Fruit fly (Drosophila melanogaster) whole organism, wandering third instar larva: Measurements from ENCODE around the gene Rac2.
A peak's percentile ranks its signal among the peaks of the same experiment; 100 is the strongest.

ENCODE experiments used
- Abd-B ChIP-seq: fragments of >200 bp; optimal IDR thresholded peaks from 2 replicates; lab custom pipeline; 2017; ENCODE audit warnings: missing biosample characterization, missing genetic modification characterization
- CG32264 ChIP-seq: fragments of 200-800 bp; sonication (Bioruptor generic); optimal IDR thresholded peaks from 2 replicates; lab custom pipeline; 2016; ENCODE audit warnings: missing biosample characterization, missing genetic modification characterization
- CG9705 ChIP-seq: fragments of 200-800 bp; sonication (Bioruptor generic); optimal IDR thresholded peaks from 2 replicates; lab custom pipeline; 2018; ENCODE audit warnings: missing biosample characterization, mild to moderate bottlenecking, missing genetic modification characterization
- CrebA ChIP-seq: fragments of 200-800 bp; sonication (Bioruptor generic); optimal IDR thresholded peaks from 2 replicates; lab custom pipeline; 2016; ENCODE audit warnings: missing biosample characterization, mild to moderate bottlenecking, missing genetic modification characterization, borderline replicate concordance
- Dif ChIP-seq: fragments of 200-275, 200-300 bp; sonication (Bioruptor generic); optimal IDR thresholded peaks from 2 replicates; lab custom pipeline; 2018; ENCODE audit warnings: missing biosample characterization, missing genetic modification characterization; ENCODE audit not compliant: partially characterized antibody
- GATAd ChIP-seq: sonication (Bioruptor generic); optimal IDR thresholded peaks from 2 replicates; lab custom pipeline; 2016; ENCODE audit warnings: missing biosample characterization, missing genetic modification characterization
- HLH106 ChIP-seq: fragments of 200-800 bp; optimal IDR thresholded peaks from 3 replicates; lab custom pipeline; 2019; ENCODE audit warnings: missing biosample characterization, mild to moderate bottlenecking, missing genetic modification characterization, moderate library complexity
- Hnf4 ChIP-seq: fragments of 200-800 bp; sonication (Bioruptor generic); optimal IDR thresholded peaks from 2 replicates; lab custom pipeline; 2016; ENCODE audit warnings: missing biosample characterization, mild to moderate bottlenecking, missing genetic modification characterization
- Hr78 ChIP-seq: fragments of >200 bp; optimal IDR thresholded peaks from 2 replicates; lab custom pipeline; 2017; ENCODE audit warnings: missing biosample characterization, missing genetic modification characterization
- Hr83 ChIP-seq: fragments of 200-300 bp; sonication (Bioruptor generic); optimal IDR thresholded peaks from 2 replicates; lab custom pipeline; 2016; ENCODE audit warnings: missing biosample characterization, mild to moderate bottlenecking, missing genetic modification characterization, moderate library complexity; ENCODE audit not compliant: poor library complexity, severe bottlenecking
- Jra ChIP-seq: sonication (Bioruptor generic); optimal IDR thresholded peaks from 2 replicates; lab custom pipeline; 2016; ENCODE audit warnings: missing biosample characterization, missing genetic modification characterization
- Mio ChIP-seq: sonication (Bioruptor generic); optimal IDR thresholded peaks from 2 replicates; lab custom pipeline; 2016; ENCODE audit warnings: missing biosample characterization, missing genetic modification characterization
- Myc ChIP-seq: fragments of >200 bp; optimal IDR thresholded peaks from 2 replicates; lab custom pipeline; 2017
- N ChIP-seq: fragments of >200 bp; optimal IDR thresholded peaks from 2 replicates; lab custom pipeline; 2018; ENCODE audit warnings: missing biosample characterization, missing external identifiers, missing genetic modification characterization
- OdsH ChIP-seq: fragments of 200-800 bp; sonication (Bioruptor generic); optimal IDR thresholded peaks from 2 replicates; lab custom pipeline; 2016; ENCODE audit warnings: missing biosample characterization, mild to moderate bottlenecking, missing genetic modification characterization
- Rel ChIP-seq, 2 experiments: fragments of 200-800 bp; sonication (Bioruptor generic) in 1 of 2; optimal IDR thresholded peaks; 2 replicates in 1 of 2; 3 replicates in 1 of 2; lab custom pipeline; 2016 to 2019; ENCODE audit warnings: mild to moderate bottlenecking in 2 of 2, missing biosample characterization in 2 of 2, missing genetic modification characterization in 2 of 2, moderate library complexity in 1 of 2
- Sp1 ChIP-seq: fragments of 200-800 bp; sonication (Bioruptor generic); optimal IDR thresholded peaks from 3 replicates; lab custom pipeline; 2019; ENCODE audit warnings: missing biosample characterization, mild to moderate bottlenecking, missing genetic modification characterization, moderate library complexity
- Vsx2 ChIP-seq: fragments of 200-300, 225-300 bp; sonication (Bioruptor generic); optimal IDR thresholded peaks from 2 replicates; lab custom pipeline; 2018; ENCODE audit warnings: missing biosample characterization, missing genetic modification characterization; ENCODE audit not compliant: partially characterized antibody
- brk ChIP-seq: fragments of 200-800 bp; sonication (Bioruptor generic); optimal IDR thresholded peaks from 2 replicates; lab custom pipeline; 2016; ENCODE audit warnings: missing biosample characterization, mild to moderate bottlenecking, missing genetic modification characterization
- dl ChIP-seq, 2 experiments: fragments of 175-275, 200-275 bp in 1 of 2; fragments of 200-275 bp in 1 of 2; sonication (Bioruptor generic); optimal IDR thresholded peaks; lab custom pipeline; 2018; ENCODE audit warnings: mild to moderate bottlenecking in 2 of 2, missing biosample characterization in 2 of 2, missing genetic modification characterization in 2 of 2, moderate library complexity in 2 of 2; ENCODE audit not compliant: partially characterized antibody in 2 of 2, insufficient read depth in 1 of 2
- dmrt93B ChIP-seq: fragments of 200-800 bp; sonication (Bioruptor generic); optimal IDR thresholded peaks from 2 replicates; lab custom pipeline; 2018; ENCODE audit warnings: missing biosample characterization, mild to moderate bottlenecking, missing genetic modification characterization
- dsf ChIP-seq: sonication (Bioruptor generic); optimal IDR thresholded peaks from 2 replicates; lab custom pipeline; 2016; ENCODE audit warnings: missing biosample characterization, missing genetic modification characterization, borderline replicate concordance
- foxo ChIP-seq, 2 experiments: fragments of 200-800 bp; sonication (Bioruptor generic); optimal IDR thresholded peaks; 2 replicates in 1 of 2; 3 replicates in 1 of 2; lab custom pipeline; 2016 to 2017; ENCODE audit warnings: missing biosample characterization in 2 of 2, missing genetic modification characterization in 2 of 2
- h ChIP-seq: fragments of 200-800 bp; sonication (Bioruptor generic); optimal IDR thresholded peaks from 3 replicates; lab custom pipeline; 2016; ENCODE audit warnings: missing biosample characterization, mild to moderate bottlenecking, missing genetic modification characterization
- jim ChIP-seq: fragments of 175-275, 200-325 bp; sonication (Bioruptor generic); optimal IDR thresholded peaks from 2 replicates; lab custom pipeline; 2016; ENCODE audit warnings: missing biosample characterization, mild to moderate bottlenecking, missing genetic modification characterization
- lola ChIP-seq: fragments of >200 bp; optimal IDR thresholded peaks from 2 replicates; lab custom pipeline; 2017; ENCODE audit warnings: missing biosample characterization, missing genetic modification characterization
- pan ChIP-seq: fragments of >200 bp; optimal IDR thresholded peaks from 2 replicates; lab custom pipeline; 2017
- psq ChIP-seq: fragments of 200-800 bp; sonication (Bioruptor generic); optimal IDR thresholded peaks from 3 replicates; lab custom pipeline; 2017; ENCODE audit warnings: missing biosample characterization, mild to moderate bottlenecking, missing genetic modification characterization, moderate library complexity
- sage ChIP-seq: fragments of 200-800 bp; sonication (Bioruptor generic); optimal IDR thresholded peaks from 2 replicates; lab custom pipeline; 2016; ENCODE audit warnings: missing biosample characterization, mild to moderate bottlenecking, missing genetic modification characterization
- sv ChIP-seq: fragments of 200-800 bp; sonication (Bioruptor generic); optimal IDR thresholded peaks from 3 replicates; lab custom pipeline; 2016; ENCODE audit warnings: missing biosample characterization, missing genetic modification characterization
- tai ChIP-seq: sonication (Bioruptor generic); optimal IDR thresholded peaks from 2 replicates; lab custom pipeline; 2016; ENCODE audit warnings: missing biosample characterization, missing genetic modification characterization
- usp ChIP-seq: fragments of >200 bp; optimal IDR thresholded peaks from 2 replicates; lab custom pipeline; 2017; ENCODE audit warnings: missing biosample characterization, missing genetic modification characterization
- woc ChIP-seq: sonication (Bioruptor generic); optimal IDR thresholded peaks from 2 replicates; lab custom pipeline; 2016; ENCODE audit warnings: missing biosample characterization, mild to moderate bottlenecking, missing genetic modification characterization

Rac2 gene

dm6 chr3L:7432811-7433324 lies 2.1 kb downstream of the Rac2 start:
- TF ChIP-seq dsf (no peak), jim (GFP tag; lab: Kevin White, UChicago) (no peak), psq (GFP tag; lab: Kevin White, UChicago) (no peak), OdsH (no peak), Dif (no peak), HLH106 (tag; lab: Kevin White, UChicago) (no peak), woc (no peak), Myc (lab: Kevin White, UChicago) (no peak), dl (GFP tag; optimal IDR thresholded peaks at IDR 0.05; lab: Kevin White, UChicago; ENCODE audit: insufficient read depth in 1 of 2, partially characterized antibody in 2 of 2) (peak in 1 of 2 experiments; percentile 40), Rel (GFP tag; optimal IDR thresholded peaks at IDR 0.05; lab: Kevin White, UChicago) (no peak), Rel (tag; optimal IDR thresholded peaks at IDR 0.05; lab: Kevin White, UChicago) (peak; percentile 94), foxo (GFP tag; optimal IDR thresholded peaks at IDR 0.05; lab: Kevin White, UChicago) (no peak), GATAd (GFP tag; lab: Kevin White, UChicago) (no peak)

- TF ChIP-seq brk (GFP tag; lab: Kevin White, UChicago) (no peak), dl (GFP tag; optimal IDR thresholded peaks at IDR 0.05; lab: Kevin White, UChicago; ENCODE audit: insufficient read depth in 1 of 2, partially characterized antibody in 2 of 2) (no peak), h (peak; percentile 4)
Measured at dm6 chr3L:7432265-7432664, 2.7 kb downstream of the Rac2 start.

- no peak for TF ChIP-seq dmrt93B (GFP tag; lab: Kevin White, UChicago)
- no peak for TF ChIP-seq psq (GFP tag; lab: Kevin White, UChicago)
- no peak for TF ChIP-seq Jra (GFP tag; lab: Kevin White, UChicago)
- TF ChIP-seq tai (GFP tag; lab: Kevin White, UChicago), result no peak
- no peak for TF ChIP-seq Vsx2 (GFP tag; lab: Kevin White, UChicago)
- no peak for TF ChIP-seq CrebA (GFP tag; lab: Kevin White, UChicago)
- TF ChIP-seq brk (GFP tag; lab: Kevin White, UChicago), result no peak
- TF ChIP-seq N (GFP tag; lab: Kevin White, UChicago), result no peak
- no peak for TF ChIP-seq Mio (GFP tag; lab: Kevin White, UChicago)
- no peak for TF ChIP-seq Hr83 (GFP tag; lab: Kevin White, UChicago)
- no peak for TF ChIP-seq Abd-B (GFP tag; lab: Kevin White, UChicago)
- no peak for TF ChIP-seq CG9705 (GFP tag; lab: Kevin White, UChicago)
- no peak for TF ChIP-seq GATAd (GFP tag; lab: Kevin White, UChicago)
- TF ChIP-seq OdsH, result no peak
- TF ChIP-seq woc, result no peak
- no peak for TF ChIP-seq dl (GFP tag; optimal IDR thresholded peaks at IDR 0.05; lab: Kevin White, UChicago; ENCODE audit: insufficient read depth in 1 of 2, partially characterized antibody in 2 of 2)
- no peak for TF ChIP-seq Sp1 (GFP tag; lab: Kevin White, UChicago)
- TF ChIP-seq Myc (lab: Kevin White, UChicago), result no peak
- no peak for TF ChIP-seq Dif
- TF ChIP-seq, all 38 proteins: peak for 0
Measured at dm6 chr3L:7423517-7423916, 11.5 kb downstream of the Rac2 start, which contains the start of gene CG42458. CG42458 (plus strand) TSS chr3L:7423827.

dm6 chr3L:7422578-7422977 lies 12.4 kb downstream of the Rac2 start:
- TF ChIP-seq dsf, result no peak
- TF ChIP-seq pan (lab: Kevin White, UChicago), result no peak
- no peak for TF ChIP-seq OdsH
- TF ChIP-seq dl (GFP tag; optimal IDR thresholded peaks at IDR 0.05; lab: Kevin White, UChicago; ENCODE audit: insufficient read depth in 1 of 2, partially characterized antibody in 2 of 2), result no peak
- TF ChIP-seq Myc (lab: Kevin White, UChicago), result no peak
- TF ChIP-seq jim (GFP tag; lab: Kevin White, UChicago), result no peak
- no peak for TF ChIP-seq Sp1 (GFP tag; lab: Kevin White, UChicago)
- no peak for TF ChIP-seq CG32264 (GFP tag; lab: Kevin White, UChicago)
- no peak for TF ChIP-seq lola (GFP tag; lab: Kevin White, UChicago)
- no peak for TF ChIP-seq Dif
- TF ChIP-seq sv (GFP tag; lab: Kevin White, UChicago), result no peak
- no peak for TF ChIP-seq usp (GFP tag; lab: Kevin White, UChicago)
- no peak for TF ChIP-seq Hr78 (GFP tag; lab: Kevin White, UChicago)
- TF ChIP-seq Abd-B (GFP tag; lab: Kevin White, UChicago), result no peak
- TF ChIP-seq Hnf4 (GFP tag; lab: Kevin White, UChicago), result no peak
- no peak for TF ChIP-seq sage
- no peak for TF ChIP-seq Vsx2 (GFP tag; lab: Kevin White, UChicago)
- TF ChIP-seq psq (GFP tag; lab: Kevin White, UChicago), result no peak
- TF ChIP-seq Hr83 (GFP tag; lab: Kevin White, UChicago), result no peak
- TF ChIP-seq, all 38 proteins: peak for 0
